Fruit fly (Drosophila melanogaster): ENCODE results near the gene CG7910.

The CG7910 gene

DNA sequence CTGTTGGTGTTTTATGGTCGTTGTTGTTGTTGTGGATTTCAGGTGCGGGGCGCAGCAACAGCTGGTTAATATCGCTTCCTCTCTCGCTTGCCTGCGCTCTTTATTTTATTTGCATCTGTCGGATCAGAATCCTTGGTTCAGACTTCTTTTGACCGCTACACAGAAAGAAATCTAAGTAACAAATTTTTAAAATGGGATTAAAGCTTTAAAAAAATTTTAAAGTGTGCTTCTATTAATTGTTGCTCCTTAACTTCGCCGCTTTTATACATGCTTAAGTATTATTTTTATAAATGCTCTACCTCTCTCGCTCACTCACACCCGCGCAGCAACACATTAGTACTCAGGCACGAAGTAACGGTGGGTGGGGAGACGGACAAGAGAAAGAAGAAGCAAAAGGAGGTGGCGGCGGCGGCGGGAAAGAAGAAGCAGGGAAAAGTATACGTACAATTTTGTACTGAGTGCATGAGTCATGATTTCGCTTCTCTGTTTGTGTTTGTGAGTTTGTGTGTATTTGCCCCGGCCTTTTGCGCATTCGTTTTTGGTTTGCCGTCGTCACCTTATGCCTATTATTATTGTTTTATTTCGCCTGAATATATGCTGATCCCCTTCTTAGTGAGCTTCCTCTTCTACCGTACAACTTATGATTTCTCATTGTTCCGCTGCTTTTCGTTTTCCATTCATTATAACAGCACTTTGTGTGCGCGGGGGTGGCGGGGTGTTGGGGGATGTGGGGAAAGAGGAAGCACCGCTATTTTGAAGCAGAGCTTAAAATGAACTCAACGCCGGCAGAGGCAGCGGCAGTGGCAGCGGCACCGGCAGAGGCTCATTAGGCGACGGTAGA, 27.0 kb downstream of the CG7910 start (continued):
- TF ChIP-seq Poxn (GFP tag; IDR thresholded peaks at IDR 0.05) (peak; percentile 52; the same call in 1 of the 2 replicates), dysf (GFP tag; IDR thresholded peaks at IDR 0.05) (peak; percentile 86), D19B (GFP tag; optimal IDR thresholded peaks at IDR 0.05) (peak; percentile 59), jigr1 (GFP tag; IDR thresholded peaks at IDR 0.05) (no peak), bowl (GFP tag; IDR thresholded peaks at IDR 0.05) (no peak), stwl (tag; optimal IDR thresholded peaks at IDR 0.05) (peak; percentile 38), sqz (GFP tag; optimal IDR thresholded peaks at IDR 0.05) (peak; percentile 47), Gug (GFP tag; IDR thresholded peaks at IDR 0.05) (peak; percentile 77), CG11456 (GFP tag; IDR thresholded peaks at IDR 0.05) (peak; percentile 81), CTCF (GFP tag; optimal IDR thresholded peaks at IDR 0.05) (peak; percentile 2), gt (GFP tag; IDR thresholded peaks at IDR 0.05) (peak; percentile 56; the same call in 1 of the 2 replicates), Dp (GFP tag; optimal IDR thresholded peaks at IDR 0.05) (no peak), CG6765 (GFP tag; optimal IDR thresholded peaks at IDR 0.05) (peak; percentile 37), insv (GFP tag; optimal IDR thresholded peaks at IDR 0.05) (no peak), Mrtf (GFP tag; IDR thresholded peaks at IDR 0.05) (peak; percentile 70), Ravus (GFP tag; IDR thresholded peaks at IDR 0.05) (peak; percentile 35; the same call in 1 of the 2 replicates), ab (GFP tag; optimal IDR thresholded peaks at IDR 0.05) (peak; percentile 13), Rfx (GFP tag; IDR thresholded peaks at IDR 0.05) (peak; percentile 81), Dip3 (GFP tag; optimal IDR thresholded peaks at IDR 0.05) (peak; percentile 70), CG10366 (GFP tag; IDR thresholded peaks at IDR 0.05) (peak; percentile 75), Nf-YC (tag; optimal IDR thresholded peaks at IDR 0.05) (peak; percentile 31), CG31224 (GFP tag; IDR thresholded peaks at IDR 0.05) (peak; percentile 69), BEAF-32 (GFP tag; optimal IDR thresholded peaks at IDR 0.05) (no peak), Camta (GFP tag; optimal IDR thresholded peaks at IDR 0.05) (peak; percentile 76), HmgD (GFP tag; optimal IDR thresholded peaks at IDR 0.05) (peak; percentile 37), CG31441 (GFP tag; IDR thresholded peaks at IDR 0.05) (peak; percentile 89), emc (GFP tag; optimal IDR thresholded peaks at IDR 0.05) (peak; percentile 32), CG12769 (tag; optimal IDR thresholded peaks at IDR 0.05) (peak; percentile 67), en (GFP tag; optimal IDR thresholded peaks at IDR 0.05) (peak; percentile 53), Oaz (GFP tag; IDR thresholded peaks at IDR 0.05) (peak; percentile 50; the same call in 1 of the 2 replicates), crol (GFP tag; IDR thresholded peaks at IDR 0.05) (peak; percentile 91), al (GFP tag; IDR thresholded peaks at IDR 0.05) (peak; percentile 58), CG16779 (GFP tag; IDR thresholded peaks at IDR 0.05) (peak; percentile 45; the same call in 1 of the 2 replicates), Ada2b (GFP tag; IDR thresholded peaks at IDR 0.05) (peak; percentile 77), Optix (GFP tag; IDR thresholded peaks at IDR 0.05) (peak; percentile 82), ato (GFP tag; IDR thresholded peaks at IDR 0.05; ENCODE audit: partially characterized antibody) (no peak), CG7556 (GFP tag; optimal IDR thresholded peaks at IDR 0.05) (peak; percentile 88), CG7928 (GFP tag; optimal IDR thresholded peaks at IDR 0.05) (peak; percentile 29), inv (GFP tag; IDR thresholded peaks at IDR 0.05; ENCODE audit: partially characterized antibody) (no peak), chinmo (GFP tag; IDR thresholded peaks at IDR 0.05; ENCODE audit: partially characterized antibody) (peak; percentile 88), HHEX (GFP tag; optimal IDR thresholded peaks at IDR 0.05) (peak; percentile 84), CG32772 (GFP tag; IDR thresholded peaks at IDR 0.05) (peak; percentile 81), Ssrp (tag; optimal IDR thresholded peaks at IDR 0.05) (peak; percentile 80), Six4 (GFP tag; optimal IDR thresholded peaks at IDR 0.05) (peak; percentile 54), dimm (GFP tag; IDR thresholded peaks at IDR 0.05) (no peak), BtbVII (GFP tag; optimal IDR thresholded peaks at IDR 0.05) (peak; percentile 87), CG33557 (GFP tag; optimal IDR thresholded peaks at IDR 0.05) (peak; percentile 13), bcd (GFP tag; optimal IDR thresholded peaks at IDR 0.05) (peak; percentile 86), btn (GFP tag; optimal IDR thresholded peaks at IDR 0.05) (peak; percentile 50), NC2α (GFP tag; optimal IDR thresholded peaks at IDR 0.05) (peak; percentile 41)
